Worm (Caenorhabditis elegans) whole organism, L1 larva: ENCODE data around the gene klp-4.
A peak's percentile ranks its signal among the peaks of the same experiment; 100 is the strongest.

Source experiments
- C16A3.4 ChIP-seq: fragments of 150-350 bp; optimal IDR thresholded peaks from 2 replicates; lab custom pipeline; 2014; ENCODE audit warnings: missing biosample characterization, missing genetic modification characterization
- alr-1 ChIP-seq: fragments of 200-800 bp; sonication (Bioruptor generic); optimal IDR thresholded peaks from 2 replicates; lab custom pipeline; 2018; ENCODE audit warnings: borderline replicate concordance, mild to moderate bottlenecking, missing genetic modification characterization, missing compliant biosample characterization
- aly-2 ChIP-seq: fragments of 150-350 bp; optimal IDR thresholded peaks from 2 replicates; lab custom pipeline; 2014; ENCODE audit warnings: missing biosample characterization, missing genetic modification characterization
- blmp-1 ChIP-seq: fragments of 150-350 bp; optimal IDR thresholded peaks from 2 replicates; lab custom pipeline; 2014; ENCODE audit warnings: missing biosample characterization, missing genetic modification characterization
- ceh-63 ChIP-seq: fragments of 200-800 bp; sonication (Bioruptor generic); optimal IDR thresholded peaks from 2 replicates; lab custom pipeline; 2018; ENCODE audit warnings: mild to moderate bottlenecking, missing genetic modification characterization, missing compliant biosample characterization
- ceh-90 ChIP-seq: sonication (generic microtip); optimal IDR thresholded peaks from 2 replicates; lab custom pipeline; 2016; ENCODE audit warnings: missing genetic modification characterization, missing compliant biosample characterization
- ces-1 ChIP-seq: fragments of 150-350 bp; optimal IDR thresholded peaks from 2 replicates; lab custom pipeline; 2014; ENCODE audit warnings: missing biosample characterization, missing genetic modification reagents, missing genetic modification characterization
- dpl-1 ChIP-seq, 3 experiments: fragments of 150-350 bp in 2 of 3; sonication (generic microtip) in 1 of 3; optimal IDR thresholded peaks; 2 replicates each; lab custom pipeline; 2014 to 2017; ENCODE audit warnings: missing biosample characterization in 3 of 3, missing genetic modification characterization in 3 of 3, missing genetic modification reagents in 3 of 3
- efl-1 ChIP-seq, 4 experiments: fragments of 150-350 bp; optimal IDR thresholded peaks in 3 of 4; peaks in 1 of 4; 1 replicate in 1 of 4; 2 replicates in 3 of 4; lab custom pipeline; 2014; ENCODE audit warnings: missing biosample characterization in 2 of 4, missing genetic modification characterization in 2 of 4, missing genetic modification reagents in 2 of 4
- efl-3 ChIP-seq: fragments of 200-800 bp; sonication (Bioruptor generic); optimal IDR thresholded peaks from 2 replicates; lab custom pipeline; 2018; ENCODE audit warnings: mild to moderate bottlenecking, missing genetic modification characterization, missing compliant biosample characterization
- egl-13 ChIP-seq: sonication (generic microtip); optimal IDR thresholded peaks from 2 replicates; lab custom pipeline; 2016; ENCODE audit warnings: missing genotype, missing genetic modification reagents, missing genetic modification characterization, missing compliant biosample characterization
- egl-27 ChIP-seq, 2 experiments: fragments of 150-350 bp in 1 of 2; sonication (generic microtip); optimal IDR thresholded peaks; 3 replicates each; lab custom pipeline; 2017 to 2018; ENCODE audit warnings: missing biosample characterization in 2 of 2, missing genetic modification characterization in 2 of 2, missing genetic modification reagents in 2 of 2
- elt-3 ChIP-seq, 6 experiments: fragments of 150-350 bp in 1 of 6; sonication (generic microtip); optimal IDR thresholded peaks; 2 replicates each; lab custom pipeline; 2017 to 2018; ENCODE audit warnings: missing biosample characterization in 6 of 6, missing genetic modification characterization in 6 of 6, inconsistent platforms in 1 of 6
- hpl-2 ChIP-seq: fragments of 150-350 bp; optimal IDR thresholded peaks from 2 replicates; lab custom pipeline; 2014; ENCODE audit warnings: missing biosample characterization, missing genetic modification reagents, missing genetic modification characterization
- lin-13 ChIP-seq: fragments of 150-350 bp; optimal IDR thresholded peaks from 2 replicates; lab custom pipeline; 2014; ENCODE audit warnings: missing biosample characterization, missing genetic modification reagents, missing genetic modification characterization
- lin-14 ChIP-seq: fragments of 200-800 bp; sonication (Bioruptor generic); optimal IDR thresholded peaks from 2 replicates; lab custom pipeline; 2018; ENCODE audit warnings: mild to moderate bottlenecking, missing genetic modification characterization, moderate library complexity, missing compliant biosample characterization
- lin-15B ChIP-seq: fragments of 150-350 bp; sonication (generic microtip); optimal IDR thresholded peaks from 3 replicates; lab custom pipeline; 2014; ENCODE audit warnings: missing biosample characterization, missing genetic modification characterization
- lin-35 ChIP-seq, 2 experiments: fragments of 150-350 bp; optimal IDR thresholded peaks; 2 replicates each; lab custom pipeline; 2014; ENCODE audit warnings: missing biosample characterization in 2 of 2, missing genetic modification characterization in 2 of 2, missing genetic modification reagents in 2 of 2
- lin-39 ChIP-seq: fragments of 150-350 bp; optimal IDR thresholded peaks from 2 replicates; lab custom pipeline; 2014; ENCODE audit warnings: missing biosample characterization, missing genetic modification reagents, missing genetic modification characterization
- lsy-2 ChIP-seq, 2 experiments: fragments of 150-350 bp; optimal IDR thresholded peaks; 2 replicates each; lab custom pipeline; 2014; ENCODE audit warnings: missing biosample characterization in 2 of 2, missing genetic modification characterization in 2 of 2
- mab-9 ChIP-seq: fragments of 200-800 bp; sonication (Bioruptor generic); IDR thresholded peaks from 2 replicates; pipeline ENCODE4 v1.3.6; 2022; ENCODE audit warnings: missing genetic modification reagents, missing genetic modification characterization, missing compliant biosample characterization
- mdl-1 ChIP-seq, 2 experiments: fragments of 150-350 bp; optimal IDR thresholded peaks; 2 replicates each; lab custom pipeline; 2014 to 2017; ENCODE audit warnings: missing biosample characterization in 2 of 2, missing genetic modification characterization in 2 of 2, inconsistent platforms in 1 of 2
- mef-2 ChIP-seq: fragments of 150-350 bp; optimal IDR thresholded peaks from 2 replicates; lab custom pipeline; 2014; ENCODE audit warnings: missing biosample characterization, missing genetic modification characterization
- nhr-20 ChIP-seq: sonication (generic microtip); optimal IDR thresholded peaks from 2 replicates; lab custom pipeline; 2016; ENCODE audit warnings: mild to moderate bottlenecking, missing genetic modification characterization, missing compliant biosample characterization
- nhr-28 ChIP-seq: fragments of 150-350 bp; optimal IDR thresholded peaks from 2 replicates; lab custom pipeline; 2014; ENCODE audit warnings: missing biosample characterization, missing genetic modification characterization
- nhr-47 ChIP-seq: sonication (generic microtip); optimal IDR thresholded peaks from 2 replicates; lab custom pipeline; 2016; ENCODE audit warnings: mild to moderate bottlenecking, missing genetic modification characterization, moderate library complexity, missing compliant biosample characterization
- nhr-71 ChIP-seq: sonication (generic microtip); optimal IDR thresholded peaks from 2 replicates; lab custom pipeline; 2016; ENCODE audit warnings: mild to moderate bottlenecking, missing genetic modification characterization, moderate library complexity, missing compliant biosample characterization
- nhr-76 ChIP-seq: sonication (generic microtip); optimal IDR thresholded peaks from 2 replicates; lab custom pipeline; 2017; ENCODE audit warnings: missing biosample characterization, missing genetic modification characterization
- nhr-77 ChIP-seq: fragments of 150-350 bp; optimal IDR thresholded peaks from 2 replicates; lab custom pipeline; 2014; ENCODE audit warnings: missing biosample characterization, missing genetic modification characterization
- pax-3 ChIP-seq: fragments of 200-800 bp; sonication (Bioruptor generic); optimal IDR thresholded peaks from 2 replicates; lab custom pipeline; 2018; ENCODE audit warnings: mild to moderate bottlenecking, missing genetic modification characterization, moderate library complexity, missing compliant biosample characterization
- pqm-1 ChIP-seq: sonication (generic microtip); optimal IDR thresholded peaks from 3 replicates; lab custom pipeline; 2017; ENCODE audit warnings: missing biosample characterization, missing genetic modification characterization
- rnt-1 ChIP-seq: sonication (generic microtip); optimal IDR thresholded peaks from 2 replicates; lab custom pipeline; 2016; ENCODE audit warnings: mild to moderate bottlenecking, missing genetic modification characterization, moderate library complexity, missing compliant biosample characterization
- skn-1 ChIP-seq: fragments of 150-350 bp; optimal IDR thresholded peaks from 2 replicates; lab custom pipeline; 2014; ENCODE audit warnings: missing biosample characterization, missing genetic modification characterization
- snpc-4 ChIP-seq: fragments of 150-350 bp; optimal IDR thresholded peaks from 2 replicates; lab custom pipeline; 2014; ENCODE audit warnings: missing biosample characterization, missing genetic modification characterization
- sox-4 ChIP-seq: sonication (generic microtip); optimal IDR thresholded peaks from 2 replicates; lab custom pipeline; 2016; ENCODE audit warnings: missing genetic modification characterization, missing compliant biosample characterization
- sptf-1 ChIP-seq: fragments of 150-350 bp; optimal IDR thresholded peaks from 2 replicates; lab custom pipeline; 2014; ENCODE audit warnings: missing biosample characterization, missing genetic modification characterization
- swsn-7 ChIP-seq: sonication (generic microtip); optimal IDR thresholded peaks from 2 replicates; lab custom pipeline; 2016; ENCODE audit warnings: missing genetic modification characterization, missing compliant biosample characterization
- tbx-2 ChIP-seq: sonication (generic microtip); optimal IDR thresholded peaks from 2 replicates; lab custom pipeline; 2016; ENCODE audit warnings: missing genetic modification characterization, missing compliant biosample characterization
- unc-130 ChIP-seq: fragments of 150-350 bp; optimal IDR thresholded peaks from 2 replicates; lab custom pipeline; 2017; ENCODE audit warnings: missing biosample characterization, missing genetic modification characterization, inconsistent platforms
- unc-30 ChIP-seq: sonication (generic microtip); optimal IDR thresholded peaks from 2 replicates; lab custom pipeline; 2017; ENCODE audit warnings: missing biosample characterization, missing genetic modification characterization
- unc-62 ChIP-seq: fragments of 150-350 bp; optimal IDR thresholded peaks from 2 replicates; lab custom pipeline; 2014; ENCODE audit warnings: missing biosample characterization, missing genetic modification reagents, missing genetic modification characterization
- xbp-1 ChIP-seq: sonication (generic microtip); optimal IDR thresholded peaks from 2 replicates; lab custom pipeline; 2016; ENCODE audit warnings: missing genetic modification characterization, missing compliant biosample characterization
- zip-4 ChIP-seq: fragments of 200-800 bp; sonication (Bioruptor generic); optimal IDR thresholded peaks from 2 replicates; lab custom pipeline; 2018; ENCODE audit warnings: mild to moderate bottlenecking, missing genetic modification characterization, moderate library complexity, missing compliant biosample characterization
- ztf-11 ChIP-seq, 2 experiments: sonication (generic microtip); optimal IDR thresholded peaks; 2 replicates each; lab custom pipeline; 2016 to 2017; ENCODE audit warnings: missing genetic modification characterization in 2 of 2, missing biosample characterization in 1 of 2, missing compliant biosample characterization in 1 of 2

Gene klp-4

DNA sequence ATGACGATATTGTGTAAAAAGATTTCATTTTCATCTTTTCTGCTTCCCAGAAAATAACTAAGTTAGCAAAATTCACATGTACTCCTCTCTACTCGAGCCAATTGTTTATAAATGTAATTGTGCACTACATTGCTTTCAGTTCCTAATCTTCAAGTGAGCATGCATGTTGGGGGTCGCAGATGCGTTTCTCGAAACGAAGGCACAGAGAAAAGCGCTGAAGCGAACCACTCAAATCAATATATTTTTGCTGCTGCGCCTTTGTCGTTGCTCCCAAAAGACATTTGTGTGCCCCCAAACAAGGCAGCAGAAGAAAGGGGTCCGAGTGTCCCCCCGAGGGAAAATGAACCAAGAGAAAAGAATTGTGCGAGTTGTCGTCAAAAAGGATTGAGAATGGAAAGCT lies 52.3 kb downstream of the klp-4 start (continued):
- TF ChIP-seq pqm-1 (no peak), unc-62 (GFP tag; lab: Kevin White, UChicago) (no peak), nhr-71 (tag; lab: Kevin White, UChicago) (peak; percentile 42), sox-4 (tag; lab: Kevin White, UChicago) (no peak), elt-3 (tag; optimal IDR thresholded peaks at IDR 0.05; lab: Kevin White, UChicago) (no peak), alr-1 (tag; lab: Kevin White, UChicago) (no peak), rnt-1 (tag; lab: Kevin White, UChicago) (no peak), nhr-20 (tag; lab: Kevin White, UChicago) (no peak), lin-14 (peak; percentile 88), nhr-28 (tag; lab: Kevin White, UChicago) (no peak), unc-30 (tag; lab: Kevin White, UChicago) (no peak), skn-1 (tag; lab: Kevin White, UChicago) (no peak), efl-1 (optimal IDR thresholded peaks at IDR 0.05; lab: Kevin White, UChicago) (no peak), efl-1 (GFP tag; optimal IDR thresholded peaks at IDR 0.05 in 1 of 2; lab: Kevin White, UChicago) (no peak), dpl-1 (GFP tag; optimal IDR thresholded peaks at IDR 0.05; lab: Kevin White, UChicago) (no peak), xbp-1 (tag; lab: Kevin White, UChicago) (no peak), ceh-63 (GFP tag; lab: Kevin White, UChicago) (no peak), tbx-2 (tag; lab: Kevin White, UChicago) (peak; percentile 43), mab-9 (GFP tag; lab: Robert Waterston, UW) (no peak), ceh-90 (tag; lab: Kevin White, UChicago) (no peak), mdl-1 (tag; optimal IDR thresholded peaks at IDR 0.05; lab: Kevin White, UChicago) (no peak), unc-130 (tag; lab: Kevin White, UChicago) (no peak), lin-15B (no peak), snpc-4 (tag; lab: Kevin White, UChicago) (no peak), mef-2 (no peak), pax-3 (tag; lab: Kevin White, UChicago) (no peak), efl-3 (GFP tag; lab: Kevin White, UChicago) (no peak), lin-13 (GFP tag; lab: Kevin White, UChicago) (no peak), ces-1 (GFP tag; lab: Kevin White, UChicago) (peak; percentile 40), blmp-1 (tag; lab: Kevin White, UChicago) (no peak), egl-13 (tag; lab: Kevin White, UChicago) (no peak), nhr-77 (tag; lab: Kevin White, UChicago) (no peak), C16A3.4 (tag; lab: Kevin White, UChicago) (no peak), egl-27 (tag; optimal IDR thresholded peaks at IDR 0.05; lab: Kevin White, UChicago) (no peak), sptf-1 (tag; lab: Kevin White, UChicago) (no peak), zip-4 (GFP tag; lab: Kevin White, UChicago) (no peak), ztf-11 (tag; optimal IDR thresholded peaks at IDR 0.05; lab: Kevin White, UChicago) (no peak), lin-35 (GFP tag; optimal IDR thresholded peaks at IDR 0.05; lab: Kevin White, UChicago) (no peak), nhr-76 (no peak), swsn-7 (tag; lab: Kevin White, UChicago) (peak; percentile 20), hpl-2 (GFP tag; lab: Kevin White, UChicago) (no peak), lsy-2 (tag; optimal IDR thresholded peaks at IDR 0.05; lab: Kevin White, UChicago) (no peak), lin-39 (tag; lab: Kevin White, UChicago) (no peak), aly-2 (no peak), nhr-47 (no peak)
